Worm (Caenorhabditis elegans) whole organism, L4 larva: Measurements from ENCODE around the gene T26C11.4.
A peak's percentile ranks its signal among the peaks of the same experiment; 100 is the strongest.

ENCODE experiments used
- F10B5.3 ChIP-seq: sonication (generic microtip); optimal IDR thresholded peaks from 2 replicates; lab custom pipeline; 2016; ENCODE audit warnings: mild to moderate bottlenecking, missing genetic modification characterization, missing compliant biosample characterization
- F26F4.8 ChIP-seq: fragments of 200-800 bp; sonication (Bioruptor generic); conservative IDR thresholded peaks from 2 replicates; pipeline ENCODE4 v1.3.6; 2022; ENCODE audit warnings: missing genetic modification characterization, missing compliant biosample characterization
- F37D6.2 ChIP-seq: sonication (generic microtip); optimal IDR thresholded peaks from 2 replicates; lab custom pipeline; 2016; ENCODE audit warnings: mild to moderate bottlenecking, missing genetic modification characterization, missing compliant biosample characterization
- R02D3.7 ChIP-seq: fragments of 150-350 bp; sonication (generic microtip); optimal IDR thresholded peaks from 3 replicates; lab custom pipeline; 2014; ENCODE audit warnings: missing biosample characterization, missing genetic modification characterization
- Y48G9A.11 ChIP-seq: fragments of 200-800 bp; sonication (Bioruptor generic); IDR thresholded peaks from 2 replicates; pipeline ENCODE4 v1.3.6; 2022; ENCODE audit warnings: missing genetic modification reagents, missing genetic modification characterization, missing compliant biosample characterization
- Y5F2A.4 ChIP-seq: fragments of 200-800 bp; sonication (Bioruptor generic); optimal IDR thresholded peaks from 2 replicates; lab custom pipeline; 2018; ENCODE audit warnings: mild to moderate bottlenecking, missing genetic modification characterization, missing compliant biosample characterization
- Y75B8A.6 ChIP-seq: fragments of 200-800 bp; sonication (Bioruptor generic); IDR thresholded peaks from 2 replicates; pipeline ENCODE4 v1.3.6; 2022; ENCODE audit warnings: missing genetic modification reagents, missing genetic modification characterization, missing compliant biosample characterization
- ZK337.2 ChIP-seq: fragments of 200-800 bp; sonication (Bioruptor generic); IDR thresholded peaks from 2 replicates; pipeline ENCODE4 v1.3.6; 2022; ENCODE audit warnings: missing genetic modification reagents, missing genetic modification characterization, missing compliant biosample characterization
- ZK546.5 ChIP-seq, 2 experiments: sonication (generic microtip); optimal IDR thresholded peaks; 2 replicates each; lab custom pipeline; 2017; ENCODE audit warnings: missing biosample characterization in 2 of 2, missing genetic modification characterization in 2 of 2
- arid-1 ChIP-seq: fragments of 200-800 bp; sonication (Bioruptor generic); conservative IDR thresholded peaks from 2 replicates; pipeline ENCODE4 v1.3.6; 2022; ENCODE audit warnings: missing genetic modification reagents, missing genetic modification characterization, missing compliant biosample characterization
- attf-4 ChIP-seq: sonication (generic microtip); optimal IDR thresholded peaks from 3 replicates; lab custom pipeline; 2017; ENCODE audit warnings: missing biosample characterization, missing genetic modification characterization
- ctbp-1 ChIP-seq: fragments of 200-800 bp; sonication (Bioruptor generic); IDR thresholded peaks from 2 replicates; pipeline ENCODE4 v1.3.6; 2022; ENCODE audit warnings: missing genetic modification reagents, missing genetic modification characterization, missing compliant biosample characterization
- daf-16 ChIP-seq, 3 experiments: sonication (generic microtip); optimal IDR thresholded peaks; 2 replicates each; lab custom pipeline; 2016 to 2017; ENCODE audit warnings: missing genetic modification characterization in 3 of 3, missing genetic modification reagents in 3 of 3, mild to moderate bottlenecking in 2 of 3, missing compliant biosample characterization in 2 of 3, missing biosample characterization in 1 of 3, moderate library complexity in 1 of 3
- daf-8 ChIP-seq: fragments of 200-800 bp; sonication (Bioruptor generic); IDR thresholded peaks from 2 replicates; pipeline ENCODE4 v1.3.6; 2022; ENCODE audit warnings: missing genetic modification characterization, missing compliant biosample characterization
- dmd-6 ChIP-seq: fragments of 200-800 bp; sonication (Bioruptor generic); IDR thresholded peaks from 2 replicates; pipeline ENCODE4 v1.3.6; 2022; ENCODE audit warnings: missing genetic modification reagents, missing genetic modification characterization, missing compliant biosample characterization
- dmd-8 ChIP-seq: fragments of 200-800 bp; sonication (Bioruptor generic); IDR thresholded peaks from 2 replicates; pipeline ENCODE4 v1.3.6; 2022; ENCODE audit warnings: missing genetic modification characterization, missing compliant biosample characterization
- dmd-9 ChIP-seq: fragments of 200-800 bp; sonication (Bioruptor generic); IDR thresholded peaks from 2 replicates; pipeline ENCODE4 v1.3.6; 2022; ENCODE audit warnings: missing genetic modification reagents, missing genetic modification characterization, missing compliant biosample characterization
- dpl-1 ChIP-seq: fragments of 150-350 bp; optimal IDR thresholded peaks from 2 replicates; lab custom pipeline; 2014; ENCODE audit warnings: missing biosample characterization, missing genetic modification reagents, missing genetic modification characterization
- duxl-1 ChIP-seq: sonication (generic microtip); optimal IDR thresholded peaks from 2 replicates; lab custom pipeline; 2016; ENCODE audit warnings: mild to moderate bottlenecking, missing genetic modification characterization, moderate library complexity, missing compliant biosample characterization; ENCODE audit not compliant: poor library complexity
- hlh-11 ChIP-seq: fragments of 200-800 bp; sonication (Bioruptor generic); optimal IDR thresholded peaks from 2 replicates; lab custom pipeline; 2018; ENCODE audit warnings: mild to moderate bottlenecking, missing genetic modification characterization, missing compliant biosample characterization
- hlh-30 ChIP-seq: sonication (generic microtip); optimal IDR thresholded peaks from 2 replicates; lab custom pipeline; 2017; ENCODE audit warnings: antibody characterized with exemption, mild to moderate bottlenecking, missing genetic modification characterization, missing compliant biosample characterization; ENCODE audit not compliant: insufficient read depth
- jun-1 ChIP-seq: fragments of 150-350 bp; optimal IDR thresholded peaks from 2 replicates; lab custom pipeline; 2014; ENCODE audit warnings: missing biosample characterization, missing genetic modification reagents, missing genetic modification characterization
- lin-1 ChIP-seq: fragments of 200-800 bp; sonication (Bioruptor generic); IDR thresholded peaks from 2 replicates; pipeline ENCODE4 v1.3.6; 2022; ENCODE audit warnings: missing genetic modification reagents, missing genetic modification characterization, missing compliant biosample characterization
- lin-13 ChIP-seq: fragments of 150-350 bp; optimal IDR thresholded peaks from 2 replicates; lab custom pipeline; 2014; ENCODE audit warnings: missing biosample characterization, missing genetic modification reagents, missing genetic modification characterization
- lin-15B ChIP-seq: fragments of 150-350 bp; sonication (generic microtip); optimal IDR thresholded peaks from 3 replicates; lab custom pipeline; 2014; ENCODE audit warnings: missing biosample characterization, missing genetic modification characterization
- lin-29 ChIP-seq: fragments of 200-800 bp; sonication (Bioruptor generic); IDR thresholded peaks from 2 replicates; pipeline ENCODE4 v1.3.6; 2022; ENCODE audit warnings: missing genetic modification reagents, missing genetic modification characterization, missing compliant biosample characterization
- lsy-2 ChIP-seq, 2 experiments: fragments of 150-350 bp in 1 of 2; sonication (generic microtip) in 1 of 2; optimal IDR thresholded peaks; 2 replicates each; lab custom pipeline; 2014 to 2017; ENCODE audit warnings: missing biosample characterization in 2 of 2, missing genetic modification characterization in 2 of 2
- madf-5 ChIP-seq, 2 experiments: fragments of 200-800 bp; sonication (Bioruptor generic); IDR thresholded peaks; 2 replicates each; pipeline ENCODE4 v1.3.6; 2022; ENCODE audit warnings: missing compliant biosample characterization in 2 of 2, missing genetic modification characterization in 2 of 2
- mdl-1 ChIP-seq, 2 experiments: fragments of 150-350 bp in 1 of 2; sonication (generic microtip) in 1 of 2; optimal IDR thresholded peaks; 2 replicates each; lab custom pipeline; 2014 to 2017; ENCODE audit warnings: missing biosample characterization in 2 of 2, missing genetic modification characterization in 2 of 2
- mes-2 ChIP-seq: sonication (generic microtip); optimal IDR thresholded peaks from 2 replicates; lab custom pipeline; 2016; ENCODE audit warnings: missing genotype, mild to moderate bottlenecking, missing genetic modification characterization, missing compliant biosample characterization; ENCODE audit not compliant: poor library complexity, severe bottlenecking
- mxl-2 ChIP-seq: fragments of 200-800 bp; sonication (Bioruptor generic); conservative IDR thresholded peaks from 2 replicates; pipeline ENCODE4 v1.3.6; 2022; ENCODE audit warnings: missing genetic modification reagents, missing genetic modification characterization, missing compliant biosample characterization
- nhr-11 ChIP-seq: fragments of 150-350 bp; optimal IDR thresholded peaks from 2 replicates; lab custom pipeline; 2014; ENCODE audit warnings: missing biosample characterization, missing genetic modification characterization
- nhr-111 ChIP-seq: fragments of 200-800 bp; sonication (Bioruptor generic); optimal IDR thresholded peaks from 2 replicates; lab custom pipeline; 2018; ENCODE audit warnings: mild to moderate bottlenecking, missing genetic modification characterization, missing compliant biosample characterization
- nhr-237 ChIP-seq: sonication (generic microtip); optimal IDR thresholded peaks from 2 replicates; lab custom pipeline; 2017; ENCODE audit warnings: missing biosample characterization, missing genetic modification characterization
- nhr-41 ChIP-seq: fragments of 200-800 bp; sonication (Bioruptor generic); IDR thresholded peaks from 2 replicates; pipeline ENCODE4 v1.3.6; 2022; ENCODE audit warnings: missing genetic modification reagents, missing genetic modification characterization, missing compliant biosample characterization
- nhr-48 ChIP-seq: sonication (generic microtip); optimal IDR thresholded peaks from 2 replicates; lab custom pipeline; 2016; ENCODE audit warnings: mild to moderate bottlenecking, missing genetic modification characterization, missing compliant biosample characterization
- nhr-76 ChIP-seq: fragments of 150-350 bp; optimal IDR thresholded peaks from 2 replicates; lab custom pipeline; 2014; ENCODE audit warnings: missing biosample characterization, missing genetic modification characterization
- nhr-77 ChIP-seq: fragments of 150-350 bp; optimal IDR thresholded peaks from 2 replicates; lab custom pipeline; 2014; ENCODE audit warnings: missing biosample characterization, missing genetic modification characterization
- php-3 ChIP-seq: fragments of 200-800 bp; sonication (Bioruptor generic); IDR thresholded peaks from 2 replicates; pipeline ENCODE4 v1.3.6; 2022; ENCODE audit warnings: missing genetic modification reagents, missing genetic modification characterization, missing compliant biosample characterization
- rbr-2 ChIP-seq: sonication (generic microtip); optimal IDR thresholded peaks from 2 replicates; lab custom pipeline; 2016; ENCODE audit warnings: missing genotype, missing genetic modification characterization, missing compliant biosample characterization
- skn-1 ChIP-seq: fragments of 150-350 bp; optimal IDR thresholded peaks from 2 replicates; lab custom pipeline; 2014; ENCODE audit warnings: missing biosample characterization, missing genetic modification characterization
- spr-1 ChIP-seq: sonication (generic microtip); optimal IDR thresholded peaks from 2 replicates; lab custom pipeline; 2016; ENCODE audit warnings: mild to moderate bottlenecking, missing genetic modification characterization, missing compliant biosample characterization
- tra-1 ChIP-seq: fragments of 200-800 bp; sonication (Bioruptor generic); IDR thresholded peaks from 2 replicates; pipeline ENCODE4 v1.3.6; 2022; ENCODE audit warnings: missing genetic modification reagents, missing genetic modification characterization, missing compliant biosample characterization
- unc-39 ChIP-seq: sonication (generic microtip); optimal IDR thresholded peaks from 2 replicates; lab custom pipeline; 2017; ENCODE audit warnings: missing biosample characterization, missing genetic modification characterization
- unc-62 ChIP-seq, 3 experiments: fragments of 150-350 bp in 1 of 3; sonication (generic microtip); optimal IDR thresholded peaks in 2 of 3; peaks in 1 of 3; 1 replicate in 1 of 3; 2 replicates in 2 of 3; lab custom pipeline; 2014 to 2017; ENCODE audit warnings: missing biosample characterization in 3 of 3, missing genetic modification characterization in 3 of 3, missing genetic modification reagents in 3 of 3, missing genotype in 1 of 3
- vab-7 ChIP-seq: fragments of 200-800 bp; sonication (Bioruptor generic); IDR thresholded peaks from 2 replicates; pipeline ENCODE4 v1.3.6; 2022; ENCODE audit warnings: missing genetic modification reagents, missing genetic modification characterization, missing compliant biosample characterization
- zag-1 ChIP-seq: fragments of 150-350 bp; optimal IDR thresholded peaks from 2 replicates; lab custom pipeline; 2014; ENCODE audit warnings: missing biosample characterization, missing genetic modification characterization
- zfp-3 ChIP-seq: fragments of 200-800 bp; sonication (Bioruptor generic); conservative IDR thresholded peaks from 2 replicates; pipeline ENCODE4 v1.3.6; 2022; ENCODE audit warnings: missing genetic modification reagents, missing genetic modification characterization, missing compliant biosample characterization
- zip-2 ChIP-seq: fragments of 150-350 bp; optimal IDR thresholded peaks from 2 replicates; lab custom pipeline; 2014; ENCODE audit warnings: missing biosample characterization, missing genetic modification characterization

Gene T26C11.4

ce11 chrX:1858616-1859015 is 13.3 kb upstream of the T26C11.4 start (continued):
- TF ChIP-seq F37D6.2 (tag; lab: Kevin White, UChicago) (peak; percentile 57), lin-1 (GFP tag; lab: Robert Waterston, UW) (peak; percentile 57; the same call in 1 of the 2 replicates), lin-29 (GFP tag; lab: Robert Waterston, UW) (no peak), lin-13 (GFP tag; lab: Kevin White, UChicago) (peak; percentile 28), zip-2 (tag; lab: Kevin White, UChicago) (no peak), php-3 (peak; percentile 74; the same call in 1 of the 2 replicates), nhr-11 (peak; percentile 20), dmd-8 (GFP tag; lab: Robert Waterston, UW) (peak; percentile 89), attf-4 (tag; lab: Kevin White, UChicago) (no peak), nhr-111 (GFP tag; lab: Kevin White, UChicago) (peak; percentile 14), nhr-76 (tag; lab: Kevin White, UChicago) (no peak), unc-39 (no peak), F26F4.8 (GFP tag; lab: Robert Waterston, UW) (no peak), vab-7 (GFP tag; lab: Robert Waterston, UW) (peak; percentile 76), Y5F2A.4 (GFP tag; lab: Kevin White, UChicago) (peak; percentile 31), dmd-9 (GFP tag; lab: Robert Waterston, UW) (peak; percentile 65), skn-1 (no peak), nhr-237 (tag; lab: Kevin White, UChicago) (no peak), R02D3.7 (tag; lab: Kevin White, UChicago) (no peak), lsy-2 (tag; optimal IDR thresholded peaks at IDR 0.05; lab: Kevin White, UChicago) (peak in 1 of 2 experiments; percentile 39), mes-2 (tag; lab: Kevin White, UChicago) (peak; percentile 80), Y75B8A.6 (GFP tag; lab: Robert Waterston, UW) (0 out of 2 replicates have a peak, but pooled peaks have one; percentile 60), dpl-1 (GFP tag; lab: Kevin White, UChicago) (no peak), ZK546.5 (tag; optimal IDR thresholded peaks at IDR 0.05; lab: Kevin White, UChicago) (no peak), rbr-2 (peak; percentile 76), lin-15B (tag; lab: Kevin White, UChicago) (no peak), Y48G9A.11 (peak; percentile 47; the same call in 1 of the 2 replicates), jun-1 (tag; lab: Kevin White, UChicago) (peak; percentile 54), mdl-1 (tag; optimal IDR thresholded peaks at IDR 0.05; lab: Kevin White, UChicago) (peak in 1 of 2 experiments; percentile 66), hlh-11 (tag; lab: Kevin White, UChicago) (no peak), tra-1 (0 out of 2 replicates have a peak, but pooled peaks have one; percentile 55), arid-1 (GFP tag; lab: Robert Waterston, UW) (peak; percentile 72; the same call in 1 of the 2 replicates), mxl-2 (0 out of 2 replicates have a peak, but pooled peaks have one; percentile 27), ctbp-1 (GFP tag; lab: Robert Waterston, UW) (peak; percentile 69), madf-5 (GFP tag; IDR thresholded peaks at IDR 0.05; lab: Robert Waterston, UW) (peak; percentile 62 to 85; a peak in 3 of 4 replicates), F10B5.3 (tag; lab: Kevin White, UChicago) (peak; percentile 4), zfp-3 (GFP tag; lab: Robert Waterston, UW) (0 out of 2 replicates have a peak, but pooled peaks have one; percentile 11), duxl-1 (tag; lab: Kevin White, UChicago) (peak; percentile 95), nhr-48 (tag; lab: Kevin White, UChicago) (peak; percentile 8), unc-62 (GFP tag; optimal IDR thresholded peaks at IDR 0.05 in 1 of 2; lab: Kevin White, UChicago) (peak in 1 of 2 experiments; percentile 53), unc-62 (tag; optimal IDR thresholded peaks at IDR 0.05; lab: Kevin White, UChicago) (no peak), spr-1 (tag; lab: Kevin White, UChicago) (peak; percentile 51), dmd-6 (GFP tag; lab: Robert Waterston, UW) (peak; percentile 46), nhr-41 (GFP tag; lab: Robert Waterston, UW) (no peak), nhr-77 (no peak), daf-16 (GFP tag; optimal IDR thresholded peaks at IDR 0.05; lab: Kevin White, UChicago) (peak in 1 of 2 experiments; percentile 43), daf-16 (tag; optimal IDR thresholded peaks at IDR 0.05; lab: Kevin White, UChicago) (no peak), hlh-30 (tag; lab: Kevin White, UChicago) (peak; percentile 54), zag-1 (tag; lab: Kevin White, UChicago) (no peak), daf-8 (no peak), ZK337.2 (GFP tag; lab: Robert Waterston, UW) (0 out of 2 replicates have a peak, but pooled peaks have one; percentile 39)
